Fruit fly (Drosophila melanogaster) whole organism, embryonic: ENCODE data around the gene CG43400.

Experiments
- Ada2b ChIP-seq: fragments of 200-800 bp; sonication (Bioruptor generic); IDR thresholded peaks from 2 replicates; pipeline ENCODE4 v1.3.6; 2022; ENCODE audit warnings: missing biosample characterization, missing genetic modification characterization
- Adf1 ChIP-seq: fragments of 200-800 bp; sonication (Bioruptor generic); IDR thresholded peaks from 2 replicates; pipeline ENCODE4 v1.3.6; 2022; ENCODE audit warnings: missing biosample characterization, missing genetic modification characterization
- Bdp1 ChIP-seq: fragments of 200-800 bp; sonication (Bioruptor generic); optimal IDR thresholded peaks from 3 replicates; lab custom pipeline; 2016; ENCODE audit warnings: missing biosample characterization, missing genetic modification characterization
- Bgb ChIP-seq: fragments of 200-800 bp; sonication (Bioruptor generic); IDR thresholded peaks from 2 replicates; pipeline ENCODE4 v1.3.6; 2022; ENCODE audit warnings: missing biosample characterization, missing genetic modification characterization; ENCODE audit not compliant: partially characterized antibody
- CG11093 ChIP-seq: fragments of 200-800 bp; sonication (Bioruptor generic); IDR thresholded peaks from 3 replicates; pipeline ENCODE4 v1.3.6; 2022; ENCODE audit warnings: missing biosample characterization, missing genetic modification characterization
- CG12391 ChIP-seq: fragments of 200-800 bp; sonication (Bioruptor generic); optimal IDR thresholded peaks from 3 replicates; lab custom pipeline; 2018; ENCODE audit warnings: missing biosample characterization, mild to moderate bottlenecking, missing genetic modification characterization, moderate library complexity
- CG15073 ChIP-seq: fragments of 200-800 bp; sonication (Bioruptor generic); optimal IDR thresholded peaks from 2 replicates; lab custom pipeline; 2016; ENCODE audit warnings: missing biosample characterization, missing genetic modification characterization
- CG15269 ChIP-seq: fragments of 200-800 bp; sonication (Bioruptor generic); optimal IDR thresholded peaks from 2 replicates; lab custom pipeline; 2018; ENCODE audit warnings: missing biosample characterization, mild to moderate bottlenecking, missing genetic modification characterization, moderate library complexity
- CG16813 ChIP-seq: fragments of 200-800 bp; sonication (Bioruptor generic); IDR thresholded peaks from 3 replicates; pipeline ENCODE4 v1.3.6; 2022; ENCODE audit warnings: missing biosample characterization, missing genetic modification characterization; ENCODE audit not compliant: partially characterized antibody
- CG16815 ChIP-seq: fragments of 200-800 bp; sonication (Bioruptor generic); optimal IDR thresholded peaks from 3 replicates; lab custom pipeline; 2017; ENCODE audit warnings: missing biosample characterization, mild to moderate bottlenecking, missing genetic modification characterization
- CG17186 ChIP-seq: fragments of 200-800 bp; sonication (Bioruptor generic); optimal IDR thresholded peaks from 3 replicates; lab custom pipeline; 2017; ENCODE audit warnings: missing biosample characterization, missing genetic modification reagents, missing genetic modification characterization
- CG17912 ChIP-seq: fragments of 200-800 bp; sonication (Bioruptor generic); optimal IDR thresholded peaks from 2 replicates; lab custom pipeline; 2018; ENCODE audit warnings: missing biosample characterization, mild to moderate bottlenecking, missing genetic modification characterization
- CG1792 ChIP-seq: fragments of 200-800 bp; sonication (Bioruptor generic); optimal IDR thresholded peaks from 2 replicates; lab custom pipeline; 2016; ENCODE audit warnings: missing biosample characterization, missing genetic modification characterization
- CG31224 ChIP-seq: fragments of 200-800 bp; sonication (Bioruptor generic); IDR thresholded peaks from 2 replicates; pipeline ENCODE4 v1.3.6; 2022; ENCODE audit warnings: missing biosample characterization, missing genetic modification characterization
- CG4282 ChIP-seq: fragments of 200-800 bp; sonication (Bioruptor generic); optimal IDR thresholded peaks from 2 replicates; lab custom pipeline; 2016; ENCODE audit warnings: missing biosample characterization, missing genetic modification characterization
- CG4617 ChIP-seq: fragments of 200-800 bp; sonication (Bioruptor generic); optimal IDR thresholded peaks from 3 replicates; lab custom pipeline; 2016; ENCODE audit warnings: missing biosample characterization, missing genetic modification characterization, borderline replicate concordance
- CG6272 ChIP-seq: fragments of 200-800 bp; sonication (Bioruptor generic); IDR thresholded peaks from 2 replicates; pipeline ENCODE4 v1.3.6; 2022; ENCODE audit warnings: missing biosample characterization, missing genetic modification characterization
- CG7745 ChIP-seq: fragments of 200-800 bp; sonication (Bioruptor generic); optimal IDR thresholded peaks from 2 replicates; lab custom pipeline; 2018; ENCODE audit warnings: missing biosample characterization, mild to moderate bottlenecking, missing genetic modification characterization, moderate library complexity
- CG9609 ChIP-seq: fragments of 200-800 bp; sonication (Bioruptor generic); optimal IDR thresholded peaks from 3 replicates; lab custom pipeline; 2016; ENCODE audit warnings: missing biosample characterization, missing genetic modification characterization
- CTCF ChIP-seq: fragments of 200-800 bp; sonication (Bioruptor generic); optimal IDR thresholded peaks from 2 replicates; lab custom pipeline; 2017; ENCODE audit warnings: missing biosample characterization, mild to moderate bottlenecking, missing genetic modification characterization, moderate library complexity
- Doc3 ChIP-seq: fragments of 200-800 bp; sonication (Bioruptor generic); IDR thresholded peaks from 3 replicates; pipeline ENCODE4 v1.3.6; 2022; ENCODE audit warnings: missing biosample characterization, missing genetic modification characterization; ENCODE audit not compliant: partially characterized antibody
- E2f2 ChIP-seq: fragments of 200-800 bp; sonication (Bioruptor generic); IDR thresholded peaks from 2 replicates; pipeline ENCODE4 v1.3.6; 2022; ENCODE audit warnings: missing biosample characterization, missing genetic modification characterization
- ERR ChIP-seq: fragments of 200-800 bp; sonication (Bioruptor generic); optimal IDR thresholded peaks from 2 replicates; lab custom pipeline; 2016; ENCODE audit warnings: missing biosample characterization, missing genetic modification characterization
- Elba2 ChIP-seq: fragments of 200-800 bp; sonication (Bioruptor generic); optimal IDR thresholded peaks from 3 replicates; lab custom pipeline; 2016; ENCODE audit warnings: missing biosample characterization, missing genetic modification characterization
- Fer2 ChIP-seq: fragments of 200-800 bp; sonication (Bioruptor generic); optimal IDR thresholded peaks from 2 replicates; lab custom pipeline; 2018; ENCODE audit warnings: missing biosample characterization, mild to moderate bottlenecking, missing genetic modification characterization, moderate library complexity
- Hey ChIP-seq: fragments of 200-800 bp; sonication (Bioruptor generic); optimal IDR thresholded peaks from 3 replicates; lab custom pipeline; 2018; ENCODE audit warnings: missing biosample characterization, mild to moderate bottlenecking, missing genetic modification characterization
- MBD-R2 ChIP-seq: fragments of 200-800 bp; sonication (Bioruptor generic); IDR thresholded peaks from 2 replicates; pipeline ENCODE4 v1.3.6; 2022; ENCODE audit warnings: missing biosample characterization, missing genetic modification characterization
- Max ChIP-seq: fragments of 200-800 bp; sonication (Bioruptor generic); optimal IDR thresholded peaks from 2 replicates; lab custom pipeline; 2016; ENCODE audit warnings: missing biosample characterization, mild to moderate bottlenecking, missing genetic modification characterization
- Myb ChIP-seq: fragments of 200-800 bp; sonication (Bioruptor generic); optimal IDR thresholded peaks from 2 replicates; lab custom pipeline; 2016; ENCODE audit warnings: missing biosample characterization, missing genetic modification characterization
- Poxn ChIP-seq: fragments of 200-800 bp; sonication (Bioruptor generic); IDR thresholded peaks from 2 replicates; pipeline ENCODE4 v1.3.6; 2022; ENCODE audit warnings: missing biosample characterization, missing genetic modification characterization
- Six4 ChIP-seq: fragments of 200-800 bp; sonication (Bioruptor generic); optimal IDR thresholded peaks from 2 replicates; lab custom pipeline; 2016; ENCODE audit warnings: missing biosample characterization, missing genetic modification characterization
- TFAM ChIP-seq: fragments of 200-800 bp; sonication (Bioruptor generic); optimal IDR thresholded peaks from 2 replicates; lab custom pipeline; 2017; ENCODE audit warnings: missing biosample characterization, missing genetic modification characterization, inconsistent platforms
- Vsx1 ChIP-seq: fragments of 200-800 bp; sonication (Bioruptor generic); optimal IDR thresholded peaks from 2 replicates; lab custom pipeline; 2017; ENCODE audit warnings: missing biosample characterization, mild to moderate bottlenecking, missing genetic modification characterization, missing genetic modification reagents
- Xbp1 ChIP-seq: fragments of 200-800 bp; sonication (Bioruptor generic); optimal IDR thresholded peaks from 3 replicates; lab custom pipeline; 2016; ENCODE audit warnings: missing biosample characterization, mild to moderate bottlenecking, missing genetic modification characterization
- Xrp1 ChIP-seq: fragments of 200-800 bp; sonication (Bioruptor generic); IDR thresholded peaks from 2 replicates; pipeline ENCODE4 v1.3.6; 2022; ENCODE audit warnings: missing biosample characterization, missing genetic modification characterization
- bab2 ChIP-seq: fragments of 200-800 bp; sonication (Bioruptor generic); optimal IDR thresholded peaks from 2 replicates; lab custom pipeline; 2016; ENCODE audit warnings: missing biosample characterization, missing genetic modification characterization
- cas ChIP-seq: fragments of 200-800 bp; sonication (Bioruptor generic); IDR thresholded peaks from 2 replicates; pipeline ENCODE4 v1.3.6; 2022; ENCODE audit warnings: missing biosample characterization, missing genetic modification characterization
- ci ChIP-seq: fragments of 200-800 bp; sonication (Bioruptor generic); IDR thresholded peaks from 3 replicates; pipeline ENCODE4 v1.3.6; 2022; ENCODE audit warnings: missing biosample characterization, missing genetic modification characterization
- dpn ChIP-seq, 2 experiments: fragments of 200-800 bp; sonication (Bioruptor generic); optimal IDR thresholded peaks; 3 replicates each; lab custom pipeline; 2016; ENCODE audit warnings: missing biosample characterization in 2 of 2, missing genetic modification characterization in 2 of 2
- hbn ChIP-seq: fragments of 200-800 bp; sonication (Bioruptor generic); IDR thresholded peaks from 2 replicates; pipeline ENCODE4 v1.3.6; 2022; ENCODE audit warnings: missing biosample characterization, missing genetic modification characterization; ENCODE audit not compliant: partially characterized antibody
- insv ChIP-seq, 2 experiments: fragments of 200-800 bp; sonication (Bioruptor generic); optimal IDR thresholded peaks; 3 replicates each; lab custom pipeline; 2016 to 2018; ENCODE audit warnings: missing biosample characterization in 2 of 2, missing genetic modification characterization in 2 of 2
- klu ChIP-seq: fragments of 200-800 bp; sonication (Bioruptor generic); IDR thresholded peaks from 2 replicates; pipeline ENCODE4 v1.3.6; 2022; ENCODE audit warnings: missing biosample characterization, missing genetic modification characterization
- nmo ChIP-seq: fragments of 200-800 bp; sonication (Bioruptor generic); optimal IDR thresholded peaks from 2 replicates; lab custom pipeline; 2018; ENCODE audit warnings: missing biosample characterization, mild to moderate bottlenecking, missing genetic modification characterization, moderate library complexity
- pita ChIP-seq: fragments of 200-800 bp; sonication (Bioruptor generic); optimal IDR thresholded peaks from 2 replicates; lab custom pipeline; 2017; ENCODE audit warnings: missing biosample characterization, mild to moderate bottlenecking, missing genetic modification characterization
- ro ChIP-seq: fragments of 200-800 bp; sonication (Bioruptor generic); IDR thresholded peaks from 2 replicates; pipeline ENCODE4 v1.3.6; 2022; ENCODE audit warnings: missing biosample characterization, missing genetic modification characterization
- row ChIP-seq: fragments of 200-800 bp; sonication (Bioruptor generic); IDR thresholded peaks from 3 replicates; pipeline ENCODE4 v1.3.6; 2022; ENCODE audit warnings: missing biosample characterization, missing genetic modification characterization
- sqz ChIP-seq: fragments of 200-800 bp; sonication (Bioruptor generic); optimal IDR thresholded peaks from 3 replicates; lab custom pipeline; 2018; ENCODE audit warnings: missing biosample characterization, mild to moderate bottlenecking, missing genetic modification characterization
- sug ChIP-seq: fragments of 200-800 bp; optimal IDR thresholded peaks from 2 replicates; lab custom pipeline; 2019; ENCODE audit warnings: missing biosample characterization, mild to moderate bottlenecking, missing genetic modification characterization, moderate library complexity
- ttk ChIP-seq: fragments of 200-800 bp; sonication (Bioruptor generic); IDR thresholded peaks from 2 replicates; pipeline ENCODE4 v2.1.2; 2022; ENCODE audit warnings: missing biosample characterization, missing genetic modification characterization
- wdn ChIP-seq: fragments of 200-800 bp; sonication (Bioruptor generic); IDR thresholded peaks from 2 replicates; pipeline ENCODE4 v1.3.6; 2022; ENCODE audit warnings: missing biosample characterization, missing genetic modification characterization
- wek ChIP-seq: fragments of 200-800 bp; sonication (Bioruptor generic); optimal IDR thresholded peaks from 3 replicates; lab custom pipeline; 2018; ENCODE audit warnings: missing biosample characterization, mild to moderate bottlenecking, missing genetic modification characterization, moderate library complexity
- zf30C ChIP-seq: fragments of 200-800 bp; sonication (Bioruptor generic); optimal IDR thresholded peaks from 3 replicates; lab custom pipeline; 2018; ENCODE audit warnings: missing biosample characterization, mild to moderate bottlenecking, missing genetic modification characterization

Gene CG43400

DNA sequence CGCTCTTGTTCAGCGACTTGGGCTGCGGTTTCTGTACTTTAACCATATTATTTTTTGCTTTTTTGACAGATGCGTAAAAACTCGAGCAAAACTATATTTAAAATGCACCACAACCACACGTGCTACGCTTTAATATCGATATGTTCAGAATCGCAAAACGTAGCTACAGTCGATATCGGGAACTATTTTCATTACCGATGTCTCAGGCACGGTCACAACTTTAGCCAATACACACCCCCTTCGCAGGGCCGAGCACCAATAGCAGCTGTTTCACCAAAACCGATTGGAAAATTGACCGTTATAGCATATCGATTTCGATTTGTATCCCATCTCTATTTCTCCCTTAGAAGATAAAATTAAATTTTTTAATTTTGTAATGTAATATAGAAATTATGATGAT lies 21.2 kb downstream of the CG43400 start, which contains the start of gene CG13096 (continued):
- TF ChIP-seq pita (GFP tag; lab: Kevin White, UChicago) (peak; percentile 78), Doc3 (GFP tag; lab: Robert Waterston, UW) (peak; percentile 98), klu (GFP tag; lab: Robert Waterston, UW) (no peak), nmo (GFP tag; lab: Kevin White, UChicago) (peak; percentile 71), CG9609 (GFP tag; lab: Kevin White, UChicago) (peak; percentile 35), hbn (GFP tag; lab: Robert Waterston, UW) (peak; percentile 99), cas (GFP tag; lab: Robert Waterston, UW) (no peak), Xbp1 (peak; percentile 49), CG16815 (GFP tag; lab: Kevin White, UChicago) (no peak), CG17912 (peak; percentile 59), CG15269 (tag; lab: Kevin White, UChicago) (no peak), ci (GFP tag; lab: Robert Waterston, UW) (no peak; the same call in 2 of the 3 replicates), E2f2 (GFP tag; lab: Robert Waterston, UW) (peak; percentile 86), MBD-R2 (GFP tag; lab: Robert Waterston, UW) (peak; percentile 84), ro (GFP tag; lab: Robert Waterston, UW) (no peak), Vsx1 (no peak), Xrp1 (GFP tag; lab: Robert Waterston, UW) (0 out of 2 replicates have a peak, but pooled peaks have one; percentile 14), CG7745 (no peak), CG4282 (GFP tag; lab: Kevin White, UChicago) (no peak), CG6272 (GFP tag; lab: Robert Waterston, UW) (peak; percentile 22; the same call in 1 of the 2 replicates), CG11093 (GFP tag; lab: Robert Waterston, UW) (no peak), insv (GFP tag; optimal IDR thresholded peaks at IDR 0.05; lab: Kevin White, UChicago) (peak in 1 of 2 experiments; percentile 37), Hey (tag; lab: Kevin White, UChicago) (no peak), Max (peak; percentile 96), wdn (no peak), bab2 (GFP tag; lab: Kevin White, UChicago) (no peak), Bdp1 (peak; percentile 27), sqz (no peak), Fer2 (tag; lab: Kevin White, UChicago) (no peak), dpn (GFP tag; optimal IDR thresholded peaks at IDR 0.05; lab: Kevin White, UChicago) (peak; percentile 37 to 43), CG16813 (GFP tag; lab: Robert Waterston, UW) (peak; percentile 98), CG12391 (tag; lab: Kevin White, UChicago) (peak; percentile 44), Elba2 (GFP tag; lab: Kevin White, UChicago) (no peak), sug (tag; lab: Kevin White, UChicago) (no peak), TFAM (no peak), Poxn (GFP tag; lab: Robert Waterston, UW) (no peak), Adf1 (GFP tag; lab: Robert Waterston, UW) (no peak), CG17186 (GFP tag; lab: Kevin White, UChicago) (peak; percentile 72), ttk (GFP tag; lab: Robert Waterston, UW) (no peak), CG31224 (GFP tag; lab: Robert Waterston, UW) (no peak), CG15073 (GFP tag; lab: Kevin White, UChicago) (no peak), CTCF (GFP tag; lab: Kevin White, UChicago) (peak; percentile 47), wek (GFP tag; lab: Kevin White, UChicago) (no peak), Myb (GFP tag; lab: Kevin White, UChicago) (peak; percentile 99), Ada2b (GFP tag; lab: Robert Waterston, UW) (no peak), zf30C (GFP tag; lab: Kevin White, UChicago) (no peak), CG4617 (peak; percentile 46), CG1792 (GFP tag; lab: Kevin White, UChicago) (no peak), row (GFP tag; lab: Robert Waterston, UW) (peak; percentile 59; the same call in 2 of the 3 replicates), Bgb (GFP tag; lab: Robert Waterston, UW) (peak; percentile 99), Six4 (GFP tag; lab: Kevin White, UChicago) (no peak), ERR (GFP tag; lab: Kevin White, UChicago) (peak; percentile 15)
